Worm (Caenorhabditis elegans) whole organism, late embryonic: Measurements from ENCODE around the gene Y39B6A.33.

ENCODE experiments used
- C08G9.2 ChIP-seq: sonication (generic microtip); optimal IDR thresholded peaks from 2 replicates; lab custom pipeline; 2016; ENCODE audit warnings: mild to moderate bottlenecking, missing genetic modification characterization, moderate library complexity, missing compliant biosample characterization
- F13H6.1 ChIP-seq: sonication (generic microtip); optimal IDR thresholded peaks from 2 replicates; lab custom pipeline; 2016; ENCODE audit warnings: missing genetic modification characterization, missing compliant biosample characterization
- K09A11.1 ChIP-seq: sonication (generic microtip); optimal IDR thresholded peaks from 2 replicates; lab custom pipeline; 2017; ENCODE audit warnings: antibody characterized with exemption, mild to moderate bottlenecking, missing genetic modification characterization, missing compliant biosample characterization; ENCODE audit not compliant: insufficient read depth
- T23F11.4 ChIP-seq: fragments of 200-800 bp; sonication (Bioruptor generic); optimal IDR thresholded peaks from 2 replicates; lab custom pipeline; 2018; ENCODE audit warnings: mild to moderate bottlenecking, missing genetic modification characterization, missing compliant biosample characterization
- Y22D7AL.16 ChIP-seq: sonication (generic microtip); optimal IDR thresholded peaks from 2 replicates; lab custom pipeline; 2016; ENCODE audit warnings: missing genetic modification characterization, missing compliant biosample characterization
- ahr-1 ChIP-seq: sonication (generic microtip); optimal IDR thresholded peaks from 2 replicates; lab custom pipeline; 2016; ENCODE audit warnings: missing genetic modification characterization, missing compliant biosample characterization
- ama-1 ChIP-seq: fragments of 150-350 bp; optimal IDR thresholded peaks from 2 replicates; lab custom pipeline; 2014
- ceh-14 ChIP-seq: sonication (generic microtip); optimal IDR thresholded peaks from 2 replicates; lab custom pipeline; 2016; ENCODE audit warnings: missing genotype, missing genetic modification characterization, missing compliant biosample characterization
- ceh-18 ChIP-seq: sonication (generic microtip); optimal IDR thresholded peaks from 2 replicates; lab custom pipeline; 2016; ENCODE audit warnings: missing genetic modification characterization, missing compliant biosample characterization
- ceh-19 ChIP-seq: fragments of 200-800 bp; sonication (Bioruptor generic); optimal IDR thresholded peaks from 2 replicates; lab custom pipeline; 2018; ENCODE audit warnings: mild to moderate bottlenecking, missing genetic modification characterization, missing compliant biosample characterization
- ceh-24 ChIP-seq: sonication (generic microtip); optimal IDR thresholded peaks from 2 replicates; lab custom pipeline; 2016; ENCODE audit warnings: mild to moderate bottlenecking, missing genetic modification characterization, missing compliant biosample characterization
- ceh-30 ChIP-seq: fragments of 150-350 bp; optimal IDR thresholded peaks from 2 replicates; lab custom pipeline; 2014; ENCODE audit warnings: missing biosample characterization, missing genetic modification characterization
- ceh-45 ChIP-seq: fragments of 200-800 bp; sonication (Bioruptor generic); IDR thresholded peaks from 2 replicates; pipeline ENCODE4 v1.3.6; 2022; ENCODE audit warnings: missing genetic modification reagents, missing genetic modification characterization, missing compliant biosample characterization
- ceh-48 ChIP-seq: sonication (generic microtip); optimal IDR thresholded peaks from 2 replicates; lab custom pipeline; 2016; ENCODE audit warnings: missing genetic modification characterization, inconsistent platforms, missing compliant biosample characterization
- ceh-6 ChIP-seq: fragments of 200-800 bp; sonication (Bioruptor generic); optimal IDR thresholded peaks from 2 replicates; lab custom pipeline; 2018; ENCODE audit warnings: mild to moderate bottlenecking, missing genetic modification characterization, missing compliant biosample characterization
- che-1 ChIP-seq: sonication (generic microtip); optimal IDR thresholded peaks from 2 replicates; lab custom pipeline; 2016; ENCODE audit warnings: mild to moderate bottlenecking, missing genetic modification characterization, missing compliant biosample characterization
- elt-2 ChIP-seq: sonication (generic microtip); optimal IDR thresholded peaks from 2 replicates; lab custom pipeline; 2016; ENCODE audit warnings: missing genetic modification reagents, missing genetic modification characterization, missing compliant biosample characterization
- ets-4 ChIP-seq: sonication (generic microtip); optimal IDR thresholded peaks from 2 replicates; lab custom pipeline; 2016; ENCODE audit warnings: missing genetic modification characterization, missing compliant biosample characterization
- fkh-10 ChIP-seq: fragments of 150-350 bp; optimal IDR thresholded peaks from 2 replicates; lab custom pipeline; 2014; ENCODE audit warnings: missing biosample characterization, missing genetic modification reagents, missing genetic modification characterization
- fkh-6 ChIP-seq: sonication (generic microtip); optimal IDR thresholded peaks from 2 replicates; lab custom pipeline; 2016; ENCODE audit warnings: missing genetic modification characterization, missing compliant biosample characterization
- hlh-15 ChIP-seq: sonication (generic microtip); optimal IDR thresholded peaks from 2 replicates; lab custom pipeline; 2016; ENCODE audit warnings: missing genetic modification characterization, missing compliant biosample characterization
- hlh-30 ChIP-seq: sonication (generic microtip); optimal IDR thresholded peaks from 2 replicates; lab custom pipeline; 2017; ENCODE audit warnings: antibody characterized with exemption, missing genetic modification characterization, missing compliant biosample characterization; ENCODE audit not compliant: insufficient read depth
- hlh-6 ChIP-seq: sonication (generic microtip); optimal IDR thresholded peaks from 2 replicates; lab custom pipeline; 2016; ENCODE audit warnings: missing genotype, missing genetic modification characterization, missing compliant biosample characterization
- lim-6 ChIP-seq: sonication (generic microtip); optimal IDR thresholded peaks from 2 replicates; lab custom pipeline; 2016; ENCODE audit warnings: missing genetic modification characterization, missing compliant biosample characterization
- lin-11 ChIP-seq: fragments of 200-800 bp; sonication (Bioruptor generic); optimal IDR thresholded peaks from 2 replicates; lab custom pipeline; 2018; ENCODE audit warnings: mild to moderate bottlenecking, missing genetic modification characterization, missing compliant biosample characterization
- madf-2 ChIP-seq: sonication (generic microtip); optimal IDR thresholded peaks from 2 replicates; lab custom pipeline; 2017; ENCODE audit warnings: missing genetic modification characterization, missing compliant biosample characterization
- nhr-11 ChIP-seq: fragments of 150-350 bp; optimal IDR thresholded peaks from 2 replicates; lab custom pipeline; 2014; ENCODE audit warnings: missing biosample characterization, missing genetic modification characterization
- nhr-232 ChIP-seq: sonication (generic microtip); optimal IDR thresholded peaks from 2 replicates; lab custom pipeline; 2016; ENCODE audit warnings: missing genetic modification characterization, missing compliant biosample characterization
- npax-4 ChIP-seq: sonication (generic microtip); optimal IDR thresholded peaks from 2 replicates; lab custom pipeline; 2016; ENCODE audit warnings: missing genetic modification characterization, missing compliant biosample characterization
- odd-2 ChIP-seq: sonication (generic microtip); optimal IDR thresholded peaks from 2 replicates; lab custom pipeline; 2017; ENCODE audit warnings: antibody characterized with exemption, mild to moderate bottlenecking, missing genetic modification characterization, missing compliant biosample characterization
- pat-9 ChIP-seq: fragments of 200-800 bp; sonication (Bioruptor generic); optimal IDR thresholded peaks from 2 replicates; lab custom pipeline; 2018; ENCODE audit warnings: mild to moderate bottlenecking, missing genetic modification characterization, moderate library complexity, missing compliant biosample characterization
- pax-1 ChIP-seq: fragments of 150-350 bp; optimal IDR thresholded peaks from 2 replicates; lab custom pipeline; 2014; ENCODE audit warnings: missing biosample characterization, missing genetic modification characterization
- pha-2 ChIP-seq: sonication (generic microtip); optimal IDR thresholded peaks from 2 replicates; lab custom pipeline; 2017; ENCODE audit warnings: mild to moderate bottlenecking, missing genetic modification characterization, missing compliant biosample characterization
- pha-4 ChIP-seq: fragments of 150-350 bp; optimal IDR thresholded peaks from 2 replicates; lab custom pipeline; 2018; ENCODE audit warnings: missing biosample characterization, missing genetic modification reagents, missing genetic modification characterization
- pqm-1 ChIP-seq: sonication (generic microtip); optimal IDR thresholded peaks from 2 replicates; lab custom pipeline; 2016; ENCODE audit warnings: missing genetic modification characterization, missing compliant biosample characterization
- pros-1 ChIP-seq: fragments of 150-350 bp; optimal IDR thresholded peaks from 2 replicates; lab custom pipeline; 2014; ENCODE audit warnings: missing biosample characterization, missing genetic modification reagents, missing genetic modification characterization
- ref-2 ChIP-seq: sonication (generic microtip); optimal IDR thresholded peaks from 2 replicates; lab custom pipeline; 2016; ENCODE audit warnings: missing genetic modification characterization, missing compliant biosample characterization
- rnt-1 ChIP-seq: sonication (generic microtip); optimal IDR thresholded peaks from 2 replicates; lab custom pipeline; 2016; ENCODE audit warnings: missing genetic modification characterization, missing compliant biosample characterization
- sdc-2 ChIP-seq: sonication (generic microtip); optimal IDR thresholded peaks from 2 replicates; lab custom pipeline; 2016; ENCODE audit warnings: missing genotype, missing genetic modification characterization, missing compliant biosample characterization
- syd-9 ChIP-seq: sonication (generic microtip); optimal IDR thresholded peaks from 2 replicates; lab custom pipeline; 2016; ENCODE audit warnings: mild to moderate bottlenecking, missing genetic modification characterization, moderate library complexity, missing compliant biosample characterization
- tbx-2 ChIP-seq: sonication (generic microtip); optimal IDR thresholded peaks from 2 replicates; lab custom pipeline; 2016; ENCODE audit warnings: missing genetic modification characterization, missing compliant biosample characterization
- ttx-3 ChIP-seq: sonication (generic microtip); optimal IDR thresholded peaks from 2 replicates; lab custom pipeline; 2016; ENCODE audit warnings: missing genetic modification reagents, missing genetic modification characterization, missing compliant biosample characterization
- unc-42 ChIP-seq: sonication (generic microtip); optimal IDR thresholded peaks from 2 replicates; lab custom pipeline; 2016; ENCODE audit warnings: missing genotype, missing genetic modification characterization, missing compliant biosample characterization
- unc-55 ChIP-seq: sonication (generic microtip); optimal IDR thresholded peaks from 2 replicates; lab custom pipeline; 2017; ENCODE audit warnings: missing biosample characterization, missing genetic modification reagents, missing genetic modification characterization
- zip-5 ChIP-seq: sonication (generic microtip); optimal IDR thresholded peaks from 2 replicates; lab custom pipeline; 2016; ENCODE audit warnings: missing genetic modification characterization, missing compliant biosample characterization

The Y39B6A.33 gene

DNA sequence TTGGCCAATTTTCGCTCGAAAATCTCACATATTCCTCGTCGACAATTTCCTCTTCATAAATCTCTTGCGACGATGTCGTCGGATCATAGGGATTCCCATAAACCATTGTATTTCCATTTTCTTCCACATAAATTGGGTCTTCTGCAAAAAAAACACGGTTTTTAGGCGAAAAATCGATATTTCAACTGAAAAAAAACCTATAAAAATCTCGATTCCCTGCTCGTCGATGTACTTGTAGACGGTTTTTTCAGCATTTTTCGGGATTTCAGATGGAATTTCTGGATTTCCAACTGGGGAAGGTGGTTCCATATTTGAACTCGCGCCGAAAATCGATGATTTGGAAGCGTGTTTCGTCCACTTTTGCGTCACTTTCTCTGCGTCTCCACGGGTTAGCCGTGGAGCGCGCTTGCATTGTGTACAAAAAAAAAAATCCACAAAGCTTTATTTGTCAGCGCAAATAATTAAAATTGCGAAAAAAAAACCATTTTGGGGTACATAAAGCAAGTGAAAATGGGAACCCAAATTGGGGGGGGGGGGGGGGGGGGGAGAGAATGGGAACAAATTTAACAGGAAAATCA lies 34.2 kb upstream of the Y39B6A.33 start, which contains the start of gene Y39B6A.43 (continued):
- peak; percentile 72 for TF ChIP-seq ref-2 (tag; lab: Kevin White, UChicago)
- no peak for TF ChIP-seq ceh-45 (GFP tag; lab: Robert Waterston, UW)
- no peak for TF ChIP-seq hlh-6 (tag; lab: Kevin White, UChicago)
- TF ChIP-seq tbx-2: peak; percentile 56
- TF ChIP-seq sdc-2 (tag; lab: Kevin White, UChicago): no peak
- TF ChIP-seq T23F11.4 (GFP tag; lab: Kevin White, UChicago): no peak
- peak; percentile 63 for TF ChIP-seq ceh-18 (tag; lab: Kevin White, UChicago)
- no peak for TF ChIP-seq odd-2 (tag; lab: Kevin White, UChicago)
- no peak for TF ChIP-seq lim-6 (tag; lab: Kevin White, UChicago)
- TF ChIP-seq pax-1 (tag; lab: Kevin White, UChicago): peak; percentile 88
- TF ChIP-seq ttx-3 (tag; lab: Kevin White, UChicago): no peak
- no peak for TF ChIP-seq fkh-6 (tag; lab: Kevin White, UChicago)
- no peak for TF ChIP-seq npax-4 (tag; lab: Kevin White, UChicago)
- TF ChIP-seq ets-4 (tag; lab: Kevin White, UChicago): peak; percentile 69
- no peak for TF ChIP-seq ama-1
- TF ChIP-seq nhr-232: no peak
- no peak for TF ChIP-seq pqm-1 (tag; lab: Kevin White, UChicago)
- no peak for TF ChIP-seq ceh-19
- TF ChIP-seq F13H6.1 (tag; lab: Kevin White, UChicago): no peak
- peak; percentile 79 for TF ChIP-seq rnt-1 (tag; lab: Kevin White, UChicago)
- no peak for TF ChIP-seq ceh-30 (tag; lab: Kevin White, UChicago)
- no peak for TF ChIP-seq ceh-24
- TF ChIP-seq unc-42 (tag; lab: Kevin White, UChicago): peak; percentile 63
- TF ChIP-seq ceh-48 (tag; lab: Kevin White, UChicago): peak; percentile 84
- TF ChIP-seq fkh-10 (GFP tag; lab: Kevin White, UChicago): peak; percentile 49
- no peak for TF ChIP-seq lin-11 (tag; lab: Kevin White, UChicago)
- peak; percentile 15 for TF ChIP-seq madf-2 (tag; lab: Kevin White, UChicago)
- TF ChIP-seq unc-55 (GFP tag; lab: Kevin White, UChicago): peak; percentile 25
- TF ChIP-seq C08G9.2 (tag; lab: Kevin White, UChicago): peak; percentile 44
- TF ChIP-seq zip-5 (tag; lab: Kevin White, UChicago): no peak
- TF ChIP-seq Y22D7AL.16: no peak
- TF ChIP-seq elt-2 (tag; lab: Kevin White, UChicago): peak; percentile 38
- peak; percentile 35 for TF ChIP-seq pros-1 (tag; lab: Kevin White, UChicago)
- peak; percentile 81 for TF ChIP-seq pha-2 (tag; lab: Kevin White, UChicago)
- no peak for TF ChIP-seq nhr-11 (tag; lab: Kevin White, UChicago)
- peak; percentile 16 for TF ChIP-seq ceh-14 (tag; lab: Kevin White, UChicago)
- TF ChIP-seq pha-4 (tag; lab: Kevin White, UChicago): no peak
- peak; percentile 19 for TF ChIP-seq K09A11.1 (tag; lab: Kevin White, UChicago)
- TF ChIP-seq, all 69 proteins: peak for 27

DNA sequence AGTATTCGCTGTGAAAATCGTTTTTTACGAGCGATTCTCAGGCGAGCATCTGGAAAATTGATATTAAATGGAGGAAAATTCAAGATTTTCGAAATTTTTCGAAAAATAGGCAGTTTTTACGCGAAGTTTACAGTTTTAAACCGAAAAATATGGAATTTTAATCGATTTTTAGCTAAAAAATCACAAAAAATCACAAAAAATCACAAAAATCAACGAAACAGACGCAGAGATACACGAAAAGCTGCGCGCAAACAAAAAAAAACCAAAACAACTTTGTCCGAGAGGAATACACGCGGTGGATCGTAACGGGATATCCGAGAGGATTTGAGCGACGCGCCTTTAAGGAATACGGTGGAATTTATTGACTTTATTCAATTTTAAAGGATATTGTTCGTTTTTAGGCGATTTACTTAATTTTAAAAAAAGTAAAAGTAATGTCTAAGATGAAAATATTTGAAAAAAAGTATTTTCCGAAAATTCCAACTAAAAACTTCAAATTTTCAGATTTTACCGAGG lies 32.1 kb upstream of the Y39B6A.33 start, which contains the start of gene Y39B6A.42:
TSS of gene Y39B6A.42 (minus strand) at position 51 of the 516 bp plus-strand sequence.
- TF ChIP-seq hlh-30 (no peak), hlh-6 (tag; lab: Kevin White, UChicago) (no peak), Y22D7AL.16 (no peak), ceh-18 (tag; lab: Kevin White, UChicago) (no peak), pha-2 (tag; lab: Kevin White, UChicago) (no peak), syd-9 (tag; lab: Kevin White, UChicago) (no peak), pat-9 (tag; lab: Kevin White, UChicago) (no peak), C08G9.2 (tag; lab: Kevin White, UChicago) (no peak), ceh-6 (no peak), zip-5 (tag; lab: Kevin White, UChicago) (no peak), hlh-15 (tag; lab: Kevin White, UChicago) (no peak), ahr-1 (tag; lab: Kevin White, UChicago) (no peak), npax-4 (tag; lab: Kevin White, UChicago) (no peak), che-1 (no peak), pqm-1 (tag; lab: Kevin White, UChicago) (no peak), ama-1 (no peak), ref-2 (tag; lab: Kevin White, UChicago) (no peak)
